Fruit fly (Drosophila melanogaster) whole organism, prepupa: ENCODE data around the gene Fas3.

Source experiments
- Blimp-1 ChIP-seq: fragments of 200-800 bp; sonication (Bioruptor generic); optimal IDR thresholded peaks from 3 replicates; lab custom pipeline; 2017; ENCODE audit warnings: missing biosample characterization, missing genetic modification characterization, mild to moderate bottlenecking, moderate library complexity, missing genetic modification reagents
- CG10669 ChIP-seq: fragments of 200-800 bp; sonication (Bioruptor generic); optimal IDR thresholded peaks from 3 replicates; lab custom pipeline; 2018; ENCODE audit warnings: missing biosample characterization, mild to moderate bottlenecking, missing genetic modification characterization, moderate library complexity
- CG11294 ChIP-seq: fragments of 200-800 bp; sonication (Bioruptor generic); IDR thresholded peaks from 2 replicates; pipeline ENCODE4 v1.3.6; 2022; ENCODE audit warnings: missing biosample characterization, missing genetic modification characterization
- CG11762 ChIP-seq: fragments of 200-800 bp; sonication (Bioruptor generic); optimal IDR thresholded peaks from 3 replicates; lab custom pipeline; 2016; ENCODE audit warnings: missing biosample characterization, missing genetic modification characterization; ENCODE audit not compliant: insufficient read depth
- CG1621 ChIP-seq: fragments of 200-800 bp; sonication (Bioruptor generic); optimal IDR thresholded peaks from 3 replicates; lab custom pipeline; 2018; ENCODE audit warnings: missing biosample characterization, mild to moderate bottlenecking, missing genetic modification characterization
- CG16779 ChIP-seq: fragments of 200-800 bp; sonication (Bioruptor generic); optimal IDR thresholded peaks from 3 replicates; lab custom pipeline; 2017; ENCODE audit warnings: missing biosample characterization, mild to moderate bottlenecking, missing genetic modification characterization
- CG3032 ChIP-seq: fragments of 200-800 bp; optimal IDR thresholded peaks from 2 replicates; lab custom pipeline; 2019; ENCODE audit warnings: missing biosample characterization, mild to moderate bottlenecking, missing genetic modification characterization, moderate library complexity
- CG31627 ChIP-seq: fragments of 200-800 bp; sonication (Bioruptor generic); optimal IDR thresholded peaks from 3 replicates; lab custom pipeline; 2016; ENCODE audit warnings: missing biosample characterization, missing genetic modification characterization
- CG32006 ChIP-seq: fragments of 200-800 bp; sonication (Bioruptor generic); optimal IDR thresholded peaks from 3 replicates; lab custom pipeline; 2017; ENCODE audit warnings: missing biosample characterization, mild to moderate bottlenecking, missing genetic modification characterization
- CG3919 ChIP-seq: fragments of 200-800 bp; sonication (Bioruptor generic); optimal IDR thresholded peaks from 3 replicates; lab custom pipeline; 2016; ENCODE audit warnings: missing biosample characterization, missing genetic modification characterization
- CG6163 ChIP-seq: fragments of 200-800 bp; sonication (Bioruptor generic); IDR thresholded peaks from 3 replicates; pipeline ENCODE4 v1.3.6; 2022; ENCODE audit warnings: missing biosample characterization, missing genetic modification characterization
- CG6276 ChIP-seq: fragments of 200-800 bp; sonication (Bioruptor generic); optimal IDR thresholded peaks from 2 replicates; lab custom pipeline; 2017; ENCODE audit warnings: missing biosample characterization, mild to moderate bottlenecking, missing genetic modification characterization
- CG6792 ChIP-seq: fragments of 200-800 bp; sonication (Bioruptor generic); optimal IDR thresholded peaks from 3 replicates; lab custom pipeline; 2016; ENCODE audit warnings: missing biosample characterization, missing genetic modification characterization
- CG6854 ChIP-seq: fragments of 200-800 bp; sonication (Bioruptor generic); optimal IDR thresholded peaks from 2 replicates; lab custom pipeline; 2017; ENCODE audit warnings: missing biosample characterization, mild to moderate bottlenecking, missing genetic modification characterization
- CG7368 ChIP-seq: fragments of 200-800 bp; sonication (Bioruptor generic); optimal IDR thresholded peaks from 3 replicates; lab custom pipeline; 2016; ENCODE audit warnings: missing biosample characterization, missing genetic modification characterization
- CG8119 ChIP-seq: fragments of 200-800 bp; sonication (Bioruptor generic); IDR thresholded peaks from 3 replicates; pipeline ENCODE4 v1.3.6; 2022; ENCODE audit warnings: missing biosample characterization, missing genetic modification characterization
- CG8319 ChIP-seq: fragments of 200-800 bp; sonication (Bioruptor generic); optimal IDR thresholded peaks from 3 replicates; lab custom pipeline; 2016; ENCODE audit warnings: missing biosample characterization, missing genetic modification characterization
- CG8632 ChIP-seq: fragments of 200-800 bp; sonication (Bioruptor generic); optimal IDR thresholded peaks from 3 replicates; lab custom pipeline; 2016; ENCODE audit warnings: missing biosample characterization, missing genetic modification characterization
- CG9139 ChIP-seq: fragments of 200-800 bp; sonication (Bioruptor generic); optimal IDR thresholded peaks from 3 replicates; lab custom pipeline; 2017; ENCODE audit warnings: missing biosample characterization, mild to moderate bottlenecking, missing genetic modification characterization
- Eip78C ChIP-seq: fragments of 200-800 bp; sonication (Bioruptor generic); peaks from one replicate; lab custom pipeline; 2016; ENCODE audit warnings: missing biosample characterization, missing genetic modification characterization
- Eip93F ChIP-seq: fragments of 200-800 bp; sonication (Bioruptor generic); optimal IDR thresholded peaks from 2 replicates; lab custom pipeline; 2016; ENCODE audit warnings: missing biosample characterization, mild to moderate bottlenecking, missing genetic modification characterization
- Ets21C ChIP-seq: fragments of 200-800 bp; sonication (Bioruptor generic); optimal IDR thresholded peaks from 3 replicates; lab custom pipeline; 2016; ENCODE audit warnings: missing biosample characterization, missing genetic modification characterization
- Ets96B ChIP-seq: fragments of 200-800 bp; optimal IDR thresholded peaks from 2 replicates; lab custom pipeline; 2019; ENCODE audit warnings: missing biosample characterization, mild to moderate bottlenecking, missing genetic modification characterization, moderate library complexity
- Gug ChIP-seq: fragments of 200-800 bp; sonication (Bioruptor generic); IDR thresholded peaks from 2 replicates; pipeline ENCODE4 v1.3.6; 2022; ENCODE audit warnings: missing biosample characterization, missing genetic modification characterization
- Hr38 ChIP-seq: sonication (Bioruptor generic); optimal IDR thresholded peaks from 2 replicates; lab custom pipeline; 2016; ENCODE audit warnings: missing biosample characterization, missing genetic modification characterization
- Hr39 ChIP-seq: fragments of 200-800 bp; sonication (Bioruptor generic); optimal IDR thresholded peaks from 2 replicates; lab custom pipeline; 2016; ENCODE audit warnings: missing biosample characterization, missing genetic modification characterization
- Lpt ChIP-seq: fragments of 200-800 bp; sonication (Bioruptor generic); optimal IDR thresholded peaks from 3 replicates; lab custom pipeline; 2016; ENCODE audit warnings: missing biosample characterization, missing genetic modification characterization
- Met ChIP-seq: fragments of 200-800 bp; sonication (Bioruptor generic); optimal IDR thresholded peaks from 3 replicates; lab custom pipeline; 2016; ENCODE audit warnings: missing biosample characterization, missing genetic modification characterization
- OdsH ChIP-seq: fragments of 200-800 bp; sonication (Bioruptor generic); optimal IDR thresholded peaks from 3 replicates; lab custom pipeline; 2016; ENCODE audit warnings: missing biosample characterization, missing genetic modification characterization
- Smox ChIP-seq: fragments of 200-800 bp; sonication (Bioruptor generic); optimal IDR thresholded peaks from 3 replicates; lab custom pipeline; 2016; ENCODE audit warnings: missing biosample characterization, missing genetic modification characterization
- Sox102F ChIP-seq: fragments of 200-800 bp; sonication (Bioruptor generic); optimal IDR thresholded peaks from 2 replicates; lab custom pipeline; 2016; ENCODE audit warnings: missing biosample characterization, mild to moderate bottlenecking, missing genetic modification characterization
- Sox15 ChIP-seq: fragments of 200-800 bp; sonication (Bioruptor generic); optimal IDR thresholded peaks from 3 replicates; lab custom pipeline; 2016; ENCODE audit warnings: missing biosample characterization, missing genetic modification characterization
- achi ChIP-seq: fragments of 200-800 bp; sonication (Bioruptor generic); optimal IDR thresholded peaks from 3 replicates; lab custom pipeline; 2016; ENCODE audit warnings: missing biosample characterization, missing genetic modification characterization
- acj6 ChIP-seq: fragments of 200-800 bp; sonication (Bioruptor generic); optimal IDR thresholded peaks from 3 replicates; lab custom pipeline; 2016; ENCODE audit warnings: missing biosample characterization, missing genetic modification characterization
- cyc ChIP-seq: fragments of 200-800 bp; sonication (Bioruptor generic); optimal IDR thresholded peaks from 3 replicates; lab custom pipeline; 2016; ENCODE audit warnings: missing biosample characterization, missing genetic modification characterization
- dac ChIP-seq: fragments of 200-800 bp; sonication (Bioruptor generic); optimal IDR thresholded peaks from 2 replicates; lab custom pipeline; 2017; ENCODE audit warnings: missing biosample characterization, mild to moderate bottlenecking, missing genetic modification characterization
- dsx ChIP-seq: fragments of 200-800 bp; optimal IDR thresholded peaks from 3 replicates; lab custom pipeline; 2019; ENCODE audit warnings: missing biosample characterization, mild to moderate bottlenecking, missing genetic modification characterization, moderate library complexity; ENCODE audit not compliant: poor library complexity, severe bottlenecking
- eg ChIP-seq: fragments of 200-800 bp; sonication (Bioruptor generic); IDR thresholded peaks from 3 replicates; pipeline ENCODE4 v1.3.6; 2022; ENCODE audit warnings: missing biosample characterization, missing genetic modification characterization
- esn ChIP-seq: fragments of 200-800 bp; sonication (Bioruptor generic); optimal IDR thresholded peaks from 2 replicates; lab custom pipeline; 2016; ENCODE audit warnings: missing biosample characterization, mild to moderate bottlenecking, missing genetic modification characterization, moderate library complexity
- fd59A ChIP-seq: fragments of 200-800 bp; sonication (Bioruptor generic); optimal IDR thresholded peaks from 2 replicates; lab custom pipeline; 2017; ENCODE audit warnings: missing biosample characterization, mild to moderate bottlenecking, missing genetic modification characterization, missing genetic modification reagents
- fd85E ChIP-seq: fragments of 200-800 bp; sonication (Bioruptor generic); optimal IDR thresholded peaks from 3 replicates; lab custom pipeline; 2016; ENCODE audit warnings: missing biosample characterization, missing genetic modification characterization
- fkh ChIP-seq: fragments of 200-800 bp; sonication (Bioruptor generic); optimal IDR thresholded peaks from 3 replicates; lab custom pipeline; 2017; ENCODE audit warnings: missing biosample characterization, mild to moderate bottlenecking, missing genetic modification characterization, moderate library complexity
- lz ChIP-seq: fragments of 200-800 bp; sonication (Bioruptor generic); optimal IDR thresholded peaks from 3 replicates; lab custom pipeline; 2016; ENCODE audit warnings: missing biosample characterization, missing genetic modification characterization
- net ChIP-seq: fragments of 200-800 bp; sonication (Bioruptor generic); optimal IDR thresholded peaks from 3 replicates; lab custom pipeline; 2016; ENCODE audit warnings: missing biosample characterization, missing genetic modification characterization
- pdm3 ChIP-seq: fragments of 200-800 bp; sonication (Bioruptor generic); optimal IDR thresholded peaks from 3 replicates; lab custom pipeline; 2016; ENCODE audit warnings: missing biosample characterization, missing genetic modification characterization
- spab ChIP-seq: fragments of 200-800 bp; sonication (Bioruptor generic); optimal IDR thresholded peaks from 2 replicates; lab custom pipeline; 2017; ENCODE audit warnings: missing biosample characterization, mild to moderate bottlenecking, missing genetic modification characterization, missing genetic modification reagents
- ss ChIP-seq, 2 experiments: fragments of 200-800 bp; sonication (Bioruptor generic); optimal IDR thresholded peaks; 2 replicates in 1 of 2; 3 replicates in 1 of 2; lab custom pipeline; 2017 to 2018; ENCODE audit warnings: mild to moderate bottlenecking in 2 of 2, missing biosample characterization in 2 of 2, missing genetic modification characterization in 2 of 2, moderate library complexity in 1 of 2
- svp ChIP-seq: fragments of 200-800 bp; sonication (Bioruptor generic); peaks from one replicate; lab custom pipeline; 2016; ENCODE audit warnings: missing biosample characterization, missing genetic modification characterization
- vri ChIP-seq: fragments of 200-800 bp; sonication (Bioruptor generic); optimal IDR thresholded peaks from 3 replicates; lab custom pipeline; 2016; ENCODE audit warnings: missing biosample characterization, mild to moderate bottlenecking, missing genetic modification characterization

The Fas3 gene

dm6 chr2L:18327592-18328078, 7.7 kb downstream of the Fas3 start (continued):
- TF ChIP-seq CG10669 (GFP tag; lab: Kevin White, UChicago) (peak; percentile 79), vri (GFP tag; lab: Kevin White, UChicago) (peak; percentile 78), Blimp-1 (peak; percentile 40), Eip93F (GFP tag; lab: Kevin White, UChicago) (peak; percentile 12), fd59A (GFP tag; lab: Kevin White, UChicago) (peak; percentile 40), CG3032 (tag; lab: Kevin White, UChicago) (peak; percentile 77), pdm3 (GFP tag; lab: Kevin White, UChicago) (peak; percentile 67), Met (peak; percentile 70)

dm6 chr2L:18328737-18329136, 8.8 kb downstream of the Fas3 start:
- TF ChIP-seq CG8632 (GFP tag; lab: Kevin White, UChicago): peak; percentile 40
- TF ChIP-seq CG6854 (GFP tag; lab: Kevin White, UChicago): no peak
- peak; percentile 32 for TF ChIP-seq CG8319 (GFP tag; lab: Kevin White, UChicago)
- peak; percentile 88 for TF ChIP-seq CG6163 (GFP tag; lab: Robert Waterston, UW)
- no peak for TF ChIP-seq ss (GFP tag; optimal IDR thresholded peaks at IDR 0.05; lab: Kevin White, UChicago)
- TF ChIP-seq dsx (GFP tag; lab: Kevin White, UChicago): no peak
- peak; percentile 37 for TF ChIP-seq Smox (GFP tag; lab: Kevin White, UChicago)
- peak; percentile 62 for TF ChIP-seq CG11294
- peak; percentile 54 for TF ChIP-seq CG7368 (GFP tag; lab: Kevin White, UChicago)
- peak; percentile 78 for TF ChIP-seq pdm3 (GFP tag; lab: Kevin White, UChicago)
- TF ChIP-seq achi (GFP tag; lab: Kevin White, UChicago): peak; percentile 53
- TF ChIP-seq CG10669 (GFP tag; lab: Kevin White, UChicago): peak; percentile 64
- peak; percentile 80 for TF ChIP-seq Lpt (GFP tag; lab: Kevin White, UChicago)
- TF ChIP-seq CG16779 (tag; lab: Kevin White, UChicago): peak; percentile 16
- TF ChIP-seq CG11762: peak; percentile 44
- peak; percentile 71 for TF ChIP-seq CG6792
- TF ChIP-seq Sox15 (GFP tag; lab: Kevin White, UChicago): peak; percentile 28
- no peak for TF ChIP-seq Hr38 (GFP tag; lab: Kevin White, UChicago)
- peak; percentile 80 for TF ChIP-seq acj6 (GFP tag; lab: Kevin White, UChicago)
- TF ChIP-seq Ets21C: no peak
- TF ChIP-seq esn (GFP tag; lab: Kevin White, UChicago): peak; percentile 65
- peak; percentile 51 for TF ChIP-seq net (GFP tag; lab: Kevin White, UChicago)
- peak; percentile 42 for TF ChIP-seq Hr39 (GFP tag; lab: Kevin White, UChicago)
- no peak for TF ChIP-seq CG9139
- peak; percentile 25 for TF ChIP-seq Sox102F (GFP tag; lab: Kevin White, UChicago)
- TF ChIP-seq fd59A (GFP tag; lab: Kevin White, UChicago): no peak
- TF ChIP-seq vri (GFP tag; lab: Kevin White, UChicago): peak; percentile 19
- peak; percentile 75 for TF ChIP-seq Gug (GFP tag; lab: Robert Waterston, UW)
- TF ChIP-seq Eip93F (GFP tag; lab: Kevin White, UChicago): no peak
- peak; percentile 84 for TF ChIP-seq eg (GFP tag; lab: Robert Waterston, UW)
- peak; percentile 68 for TF ChIP-seq CG6276
- peak; percentile 42 for TF ChIP-seq spab (GFP tag; lab: Kevin White, UChicago)
- no peak for TF ChIP-seq Blimp-1
- peak; percentile 60 for TF ChIP-seq dac (GFP tag; lab: Kevin White, UChicago)
- TF ChIP-seq CG1621: peak; percentile 20
- TF ChIP-seq svp (GFP tag; lab: Kevin White, UChicago): no peak
- TF ChIP-seq CG8119 (GFP tag; lab: Robert Waterston, UW): peak; percentile 74; the same call in 2 of the 3 replicates
- peak; percentile 49 for TF ChIP-seq lz (GFP tag; lab: Kevin White, UChicago)
- TF ChIP-seq cyc (GFP tag; lab: Kevin White, UChicago): peak; percentile 7
- TF ChIP-seq fd85E (GFP tag; lab: Kevin White, UChicago): no peak
- peak; percentile 61 for TF ChIP-seq CG31627 (GFP tag; lab: Kevin White, UChicago)
- TF ChIP-seq CG32006 (GFP tag; lab: Kevin White, UChicago): peak; percentile 85
- peak; percentile 79 for TF ChIP-seq Eip78C (GFP tag; lab: Kevin White, UChicago)
- TF ChIP-seq Ets96B (tag; lab: Kevin White, UChicago): peak; percentile 53
- TF ChIP-seq CG3919 (GFP tag; lab: Kevin White, UChicago): peak; percentile 57
- TF ChIP-seq OdsH (GFP tag; lab: Kevin White, UChicago): peak; percentile 61
- TF ChIP-seq fkh (GFP tag; lab: Kevin White, UChicago): no peak
